Fruit fly (Drosophila melanogaster) whole organism, embryonic: ENCODE data around the gene Pa1.

ENCODE experiments used
- Antp ChIP-seq: fragments of 200-800 bp; sonication (Bioruptor generic); optimal IDR thresholded peaks from 3 replicates; lab custom pipeline; 2016; ENCODE audit warnings: missing biosample characterization, missing genetic modification characterization
- BtbVII ChIP-seq: fragments of 200-800 bp; sonication (Bioruptor generic); optimal IDR thresholded peaks from 3 replicates; lab custom pipeline; 2017; ENCODE audit warnings: missing biosample characterization, mild to moderate bottlenecking, missing genetic modification characterization
- CG11093 ChIP-seq: fragments of 200-800 bp; sonication (Bioruptor generic); IDR thresholded peaks from 3 replicates; pipeline ENCODE4 v1.3.6; 2022; ENCODE audit warnings: missing biosample characterization, missing genetic modification characterization
- CG14441 ChIP-seq: fragments of 200-800 bp; sonication (Bioruptor generic); IDR thresholded peaks from 2 replicates; pipeline ENCODE4 v1.3.6; 2022; ENCODE audit warnings: missing biosample characterization, missing genetic modification characterization
- CG15269 ChIP-seq: fragments of 200-800 bp; sonication (Bioruptor generic); optimal IDR thresholded peaks from 2 replicates; lab custom pipeline; 2018; ENCODE audit warnings: missing biosample characterization, mild to moderate bottlenecking, missing genetic modification characterization, moderate library complexity
- CG16815 ChIP-seq: fragments of 200-800 bp; sonication (Bioruptor generic); optimal IDR thresholded peaks from 3 replicates; lab custom pipeline; 2017; ENCODE audit warnings: missing biosample characterization, mild to moderate bottlenecking, missing genetic modification characterization
- CG18619 ChIP-seq: fragments of 200-800 bp; sonication (Bioruptor generic); optimal IDR thresholded peaks from 3 replicates; lab custom pipeline; 2017; ENCODE audit warnings: missing biosample characterization, mild to moderate bottlenecking, missing genetic modification characterization
- CG2678 ChIP-seq: fragments of 200-800 bp; sonication (Bioruptor generic); optimal IDR thresholded peaks from 3 replicates; lab custom pipeline; 2019; ENCODE audit warnings: missing biosample characterization, mild to moderate bottlenecking, missing genetic modification characterization, moderate library complexity
- CG31224 ChIP-seq: fragments of 200-800 bp; sonication (Bioruptor generic); IDR thresholded peaks from 2 replicates; pipeline ENCODE4 v1.3.6; 2022; ENCODE audit warnings: missing biosample characterization, missing genetic modification characterization
- CG34422 ChIP-seq: fragments of 200-800 bp; sonication (Bioruptor generic); IDR thresholded peaks from 3 replicates; pipeline ENCODE4 v1.3.6; 2022; ENCODE audit warnings: missing biosample characterization, missing genetic modification characterization
- CG4854 ChIP-seq: fragments of 200-800 bp; sonication (Bioruptor generic); optimal IDR thresholded peaks from 2 replicates; lab custom pipeline; 2016; ENCODE audit warnings: missing biosample characterization, missing genetic modification characterization, inconsistent platforms
- CG6654 ChIP-seq: fragments of 200-800 bp; sonication (Bioruptor generic); optimal IDR thresholded peaks from 2 replicates; lab custom pipeline; 2017; ENCODE audit warnings: missing biosample characterization, mild to moderate bottlenecking, missing genetic modification characterization
- CG6683 ChIP-seq: fragments of 200-800 bp; sonication (Bioruptor generic); optimal IDR thresholded peaks from 2 replicates; lab custom pipeline; 2017; ENCODE audit warnings: missing biosample characterization, mild to moderate bottlenecking, missing genetic modification characterization, missing genetic modification reagents
- CG6765 ChIP-seq: fragments of 200-800 bp; sonication (Bioruptor generic); optimal IDR thresholded peaks from 3 replicates; lab custom pipeline; 2017; ENCODE audit warnings: missing biosample characterization, mild to moderate bottlenecking, missing genetic modification characterization
- CG6791 ChIP-seq: fragments of 200-800 bp; sonication (Bioruptor generic); IDR thresholded peaks from 3 replicates; pipeline ENCODE4 v1.3.6; 2022; ENCODE audit warnings: missing biosample characterization, missing genetic modification characterization; ENCODE audit not compliant: partially characterized antibody
- CG7786 ChIP-seq: fragments of 200-800 bp; sonication (Bioruptor generic); optimal IDR thresholded peaks from 2 replicates; lab custom pipeline; 2016; ENCODE audit warnings: missing biosample characterization, missing genetic modification characterization
- CG8089 ChIP-seq: fragments of 200-800 bp; sonication (Bioruptor generic); optimal IDR thresholded peaks from 3 replicates; lab custom pipeline; 2016; ENCODE audit warnings: missing biosample characterization, missing genetic modification characterization
- CG9817 ChIP-seq: fragments of 200-800 bp; sonication (Bioruptor generic); optimal IDR thresholded peaks from 2 replicates; lab custom pipeline; 2018; ENCODE audit warnings: missing biosample characterization, mild to moderate bottlenecking, missing genetic modification characterization, moderate library complexity
- D ChIP-seq, 2 experiments: fragments of 200-800 bp in 1 of 2; fragments of >200 bp in 1 of 2; sonication (Bioruptor generic) in 1 of 2; optimal IDR thresholded peaks; 2 replicates in 1 of 2; 3 replicates in 1 of 2; lab custom pipeline; 2017; ENCODE audit warnings: mild to moderate bottlenecking in 1 of 2, missing biosample characterization in 1 of 2, missing genetic modification characterization in 1 of 2, missing genetic modification reagents in 1 of 2
- Dip3 ChIP-seq: fragments of 200-800 bp; sonication (Bioruptor generic); optimal IDR thresholded peaks from 3 replicates; lab custom pipeline; 2016; ENCODE audit warnings: missing biosample characterization, missing genetic modification characterization
- Hmx ChIP-seq: fragments of 200-800 bp; sonication (Bioruptor generic); optimal IDR thresholded peaks from 2 replicates; lab custom pipeline; 2016; ENCODE audit warnings: missing biosample characterization, missing genetic modification characterization
- Lhr ChIP-seq: fragments of 200-800 bp; sonication (Bioruptor generic); optimal IDR thresholded peaks from 3 replicates; lab custom pipeline; 2017; ENCODE audit warnings: mild to moderate bottlenecking, missing biosample characterization, missing genetic modification reagents, missing genetic modification characterization
- Max ChIP-seq: fragments of 200-800 bp; sonication (Bioruptor generic); optimal IDR thresholded peaks from 2 replicates; lab custom pipeline; 2016; ENCODE audit warnings: missing biosample characterization, mild to moderate bottlenecking, missing genetic modification characterization
- Nf-YB ChIP-seq: fragments of 200-800 bp; sonication (Bioruptor generic); optimal IDR thresholded peaks from 3 replicates; lab custom pipeline; 2019; ENCODE audit warnings: missing biosample characterization, mild to moderate bottlenecking, missing genetic modification characterization, moderate library complexity
- ac ChIP-seq: fragments of 200-800 bp; sonication (Bioruptor generic); optimal IDR thresholded peaks from 3 replicates; lab custom pipeline; 2017; ENCODE audit warnings: missing biosample characterization, mild to moderate bottlenecking, missing genetic modification characterization
- aop ChIP-seq: fragments of 200-800 bp; sonication (Bioruptor generic); IDR thresholded peaks from 2 replicates; pipeline ENCODE4 v1.3.6; 2022; ENCODE audit warnings: missing biosample characterization, missing genetic modification characterization
- cad ChIP-seq: fragments of >200 bp; optimal IDR thresholded peaks from 2 replicates; lab custom pipeline; 2017; ENCODE audit warnings: missing biosample characterization, missing genetic modification characterization
- corto ChIP-seq: fragments of 200-800 bp; sonication (Bioruptor generic); optimal IDR thresholded peaks from 2 replicates; lab custom pipeline; 2016; ENCODE audit warnings: missing biosample characterization, mild to moderate bottlenecking, missing genetic modification characterization, moderate library complexity
- crc ChIP-seq: fragments of 200-800 bp; sonication (Bioruptor generic); optimal IDR thresholded peaks from 2 replicates; lab custom pipeline; 2016; ENCODE audit warnings: missing biosample characterization, missing genetic modification characterization
- dm ChIP-seq: fragments of 200-800 bp; sonication (Bioruptor generic); optimal IDR thresholded peaks from 3 replicates; lab custom pipeline; 2016; ENCODE audit warnings: missing biosample characterization, missing genetic modification characterization
- dpn ChIP-seq, 2 experiments: fragments of 200-800 bp; sonication (Bioruptor generic); optimal IDR thresholded peaks; 3 replicates each; lab custom pipeline; 2016; ENCODE audit warnings: missing biosample characterization in 2 of 2, missing genetic modification characterization in 2 of 2
- en ChIP-seq: fragments of 200-800 bp; sonication (Bioruptor generic); optimal IDR thresholded peaks from 2 replicates; lab custom pipeline; 2016; ENCODE audit warnings: missing biosample characterization, missing genetic modification characterization
- gsb ChIP-seq: fragments of 200-800 bp; sonication (Bioruptor generic); IDR thresholded peaks from 2 replicates; pipeline ENCODE4 v1.3.6; 2022; ENCODE audit warnings: missing biosample characterization, missing genetic modification characterization
- ham ChIP-seq: fragments of 200-800 bp; sonication (Bioruptor generic); IDR thresholded peaks from 2 replicates; pipeline ENCODE4 v1.3.6; 2022; ENCODE audit warnings: missing biosample characterization, missing genetic modification characterization
- hb ChIP-seq: fragments of 200-800 bp; sonication (Bioruptor generic); IDR thresholded peaks from 3 replicates; pipeline ENCODE4 v1.3.6; 2022; ENCODE audit warnings: missing biosample characterization, missing genetic modification characterization; ENCODE audit not compliant: partially characterized antibody
- jing ChIP-seq: fragments of 200-800 bp; sonication (Bioruptor generic); optimal IDR thresholded peaks from 2 replicates; lab custom pipeline; 2018; ENCODE audit warnings: missing biosample characterization, mild to moderate bottlenecking, missing genetic modification characterization
- kah ChIP-seq: fragments of 200-800 bp; sonication (Bioruptor generic); optimal IDR thresholded peaks from 2 replicates; lab custom pipeline; 2018; ENCODE audit warnings: missing biosample characterization, mild to moderate bottlenecking, missing genetic modification characterization
- lbe ChIP-seq: fragments of 200-800 bp; sonication (Bioruptor generic); optimal IDR thresholded peaks from 2 replicates; lab custom pipeline; 2016; ENCODE audit warnings: missing biosample characterization, mild to moderate bottlenecking, missing genetic modification characterization
- nau ChIP-seq: fragments of 200-800 bp; sonication (Bioruptor generic); optimal IDR thresholded peaks from 3 replicates; lab custom pipeline; 2017; ENCODE audit warnings: missing biosample characterization, mild to moderate bottlenecking, missing genetic modification characterization, missing genetic modification reagents
- peb ChIP-seq: fragments of 200-800 bp; sonication (Bioruptor generic); IDR thresholded peaks from 2 replicates; pipeline ENCODE4 v1.3.6; 2022; ENCODE audit warnings: missing biosample characterization, missing genetic modification characterization
- pho ChIP-seq: fragments of 200-800 bp; sonication (Bioruptor generic); optimal IDR thresholded peaks from 2 replicates; lab custom pipeline; 2016; ENCODE audit warnings: missing biosample characterization, missing genetic modification characterization
- sc ChIP-seq, 3 experiments: fragments of >200 bp in 2 of 3; fragments of 200-800 bp in 1 of 3; sonication (Bioruptor generic) in 1 of 3; optimal IDR thresholded peaks; 2 replicates in 2 of 3; 3 replicates in 1 of 3; lab custom pipeline; 2017; ENCODE audit warnings: mild to moderate bottlenecking in 1 of 3, missing biosample characterization in 1 of 3, missing genetic modification characterization in 1 of 3, missing genetic modification reagents in 1 of 3
- schlank ChIP-seq: fragments of 200-800 bp; sonication (Bioruptor generic); optimal IDR thresholded peaks from 2 replicates; lab custom pipeline; 2018; ENCODE audit warnings: missing biosample characterization, mild to moderate bottlenecking, missing genetic modification characterization
- slp2 ChIP-seq: fragments of 200-800 bp; sonication (Bioruptor generic); optimal IDR thresholded peaks from 2 replicates; lab custom pipeline; 2016; ENCODE audit warnings: missing biosample characterization, missing genetic modification characterization
- sr ChIP-seq: fragments of 200-800 bp; sonication (Bioruptor generic); IDR thresholded peaks from 3 replicates; pipeline ENCODE4 v1.3.6; 2022; ENCODE audit warnings: missing biosample characterization, missing genetic modification characterization
- tin ChIP-seq: fragments of 200-800 bp; sonication (Bioruptor generic); optimal IDR thresholded peaks from 3 replicates; lab custom pipeline; 2016; ENCODE audit warnings: missing biosample characterization, missing genetic modification characterization
- toy ChIP-seq: fragments of 200-800 bp; sonication (Bioruptor generic); IDR thresholded peaks from 2 replicates; pipeline ENCODE4 v1.3.6; 2022; ENCODE audit warnings: missing biosample characterization, missing genetic modification characterization

The Pa1 gene

DNA sequence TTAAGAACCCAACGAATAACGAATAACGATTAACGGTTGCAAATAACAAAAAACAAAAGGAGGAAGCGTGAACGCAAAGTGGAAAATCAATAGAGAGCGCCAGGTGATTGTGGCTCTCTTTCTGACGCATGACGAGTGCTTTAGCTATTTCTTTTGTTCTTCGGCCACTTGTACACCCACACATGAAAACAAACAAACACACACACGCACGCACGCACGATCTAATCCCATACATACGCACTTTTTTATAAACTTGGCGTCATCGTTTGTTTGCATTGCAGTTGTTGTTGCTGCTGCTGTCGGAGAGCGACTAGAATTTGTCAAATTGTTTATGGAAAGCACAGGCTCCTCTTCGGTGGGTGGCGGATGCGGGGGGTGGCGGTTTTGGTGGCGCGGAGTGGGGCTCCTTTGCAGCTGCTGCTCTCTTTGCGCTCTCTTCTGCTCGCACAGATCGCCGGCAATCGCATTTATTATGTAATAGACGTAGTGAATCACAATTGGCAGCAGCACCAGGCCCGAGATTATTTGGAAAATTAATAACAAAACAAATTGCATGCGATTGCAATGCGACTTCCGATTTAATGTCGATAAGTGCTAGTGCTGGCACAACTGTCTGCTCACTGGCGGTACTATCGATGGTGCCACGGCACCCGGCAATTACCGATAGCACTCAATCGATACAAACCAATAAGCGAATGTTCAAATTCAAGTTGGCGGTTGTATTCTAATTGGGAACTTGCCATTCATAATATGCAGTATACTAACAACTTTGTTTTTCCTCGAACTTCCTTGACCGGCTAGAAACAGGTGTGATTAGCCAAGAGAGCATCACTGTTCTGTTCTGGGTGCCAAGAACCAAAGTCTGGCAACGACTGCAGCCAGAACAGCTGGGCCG is 19.8 kb upstream of the Pa1 start (continued):
- no peak for TF ChIP-seq gsb (GFP tag; lab: Robert Waterston, UW)
- TF ChIP-seq Hmx (GFP tag; lab: Kevin White, UChicago): no peak
- peak; percentile 86 for TF ChIP-seq CG6791 (GFP tag; lab: Robert Waterston, UW)
- no peak for TF ChIP-seq CG6765 (GFP tag; lab: Kevin White, UChicago)
- TF ChIP-seq aop (GFP tag; lab: Robert Waterston, UW): no peak; the same call in none of the 2 replicates
- peak; percentile 53 for TF ChIP-seq pho
- TF ChIP-seq CG6683: no peak
- TF ChIP-seq CG2678 (tag; lab: Kevin White, UChicago): peak; percentile 23
- peak; percentile 52 for TF ChIP-seq CG9817 (tag; lab: Kevin White, UChicago)
- TF ChIP-seq crc (GFP tag; lab: Kevin White, UChicago): peak; percentile 9
- 0 out of 3 replicates have a peak, but pooled peaks have one; percentile 34 for TF ChIP-seq CG34422 (GFP tag; lab: Robert Waterston, UW)
- TF ChIP-seq cad: no peak
- peak; percentile 31 for TF ChIP-seq slp2 (GFP tag; lab: Kevin White, UChicago)
- TF ChIP-seq lbe: no peak
- TF ChIP-seq sr (GFP tag; lab: Robert Waterston, UW): no peak
- TF ChIP-seq jing: no peak
- no peak for TF ChIP-seq ac (GFP tag; lab: Kevin White, UChicago)
- TF ChIP-seq hb (GFP tag; lab: Robert Waterston, UW): peak; percentile 81
- TF ChIP-seq CG8089 (GFP tag; lab: Kevin White, UChicago): peak; percentile 19
- peak; percentile 89 for TF ChIP-seq kah (GFP tag; lab: Kevin White, UChicago)
- no peak for TF ChIP-seq peb (GFP tag; lab: Robert Waterston, UW)
- TF ChIP-seq CG18619: no peak
- no peak for TF ChIP-seq Nf-YB (GFP tag; lab: Kevin White, UChicago)
- TF ChIP-seq dpn (GFP tag; optimal IDR thresholded peaks at IDR 0.05; lab: Kevin White, UChicago): peak; percentile 66 to 70
- TF ChIP-seq tin (GFP tag; lab: Kevin White, UChicago): peak; percentile 47
- no peak for TF ChIP-seq schlank
- peak; percentile 19 for TF ChIP-seq Lhr
- TF ChIP-seq CG16815: no peak
- no peak for TF ChIP-seq CG31224
- TF ChIP-seq CG15269 (tag; lab: Kevin White, UChicago): no peak
- peak; percentile 76 for TF ChIP-seq Antp (GFP tag; lab: Kevin White, UChicago)
- peak; percentile 59 for TF ChIP-seq CG7786 (GFP tag; lab: Kevin White, UChicago)
- TF ChIP-seq nau (GFP tag; lab: Kevin White, UChicago): no peak
- TF ChIP-seq Max (GFP tag; lab: Kevin White, UChicago): peak; percentile 27
- TF ChIP-seq toy (GFP tag; lab: Robert Waterston, UW): no peak
- no peak for TF ChIP-seq ham
- no peak for TF ChIP-seq corto (GFP tag; lab: Kevin White, UChicago)
- peak; percentile 52 for TF ChIP-seq Dip3 (GFP tag; lab: Kevin White, UChicago)
- peak; percentile 56 for TF ChIP-seq BtbVII (GFP tag; lab: Kevin White, UChicago)
- TF ChIP-seq sc (optimal IDR thresholded peaks at IDR 0.05; lab: Kevin White, UChicago): no peak
- no peak for TF ChIP-seq sc (GFP tag; optimal IDR thresholded peaks at IDR 0.05; lab: Kevin White, UChicago)
- no peak for TF ChIP-seq CG11093 (GFP tag; lab: Robert Waterston, UW)
- no peak for TF ChIP-seq dm (GFP tag; lab: Kevin White, UChicago)
- no peak for TF ChIP-seq CG6654
- peak; percentile 38 for TF ChIP-seq D (optimal IDR thresholded peaks at IDR 0.05; lab: Kevin White, UChicago)
- peak; percentile 26 for TF ChIP-seq D (GFP tag; optimal IDR thresholded peaks at IDR 0.05; lab: Kevin White, UChicago)
- TF ChIP-seq en: no peak
- TF ChIP-seq CG14441 (GFP tag; lab: Robert Waterston, UW): no peak
- TF ChIP-seq CG4854: no peak
